Fruit fly (Drosophila melanogaster) S2 (cell line): Measurements from ENCODE around the gene fzr.

ENCODE experiments used
- CG8478 ChIP-seq: fragments of >200 bp; optimal IDR thresholded peaks from 2 replicates; lab custom pipeline; 2018
- CTCF ChIP-seq, 2 experiments: fragments of >200 bp; optimal IDR thresholded peaks; 2 replicates each; lab custom pipeline; 2018

Gene fzr

dm6 chrX:4684444-4684924 lies 5.1 kb upstream of the fzr start:
- TF ChIP-seq CG8478 (lab: Kevin White, UChicago) (no peak), CTCF (optimal IDR thresholded peaks at IDR 0.05; lab: Kevin White, UChicago) (no peak)

dm6 chrX:4679813-4680381 lies 560 bp upstream of the fzr start:
- TF ChIP-seq CG8478 (lab: Kevin White, UChicago) (no peak), CTCF (optimal IDR thresholded peaks at IDR 0.05; lab: Kevin White, UChicago) (no peak)

dm6 chrX:4678146-4678912 lies 1.0 kb downstream of the fzr start:
- TF ChIP-seq CTCF (optimal IDR thresholded peaks at IDR 0.05; lab: Kevin White, UChicago) = no peak
- no peak for TF ChIP-seq CG8478 (lab: Kevin White, UChicago)

- TF ChIP-seq CTCF (optimal IDR thresholded peaks at IDR 0.05; lab: Kevin White, UChicago) = no peak
Observed at dm6 chrX:4677427-4677826, 1.9 kb downstream of the fzr start.

dm6 chrX:4675054-4675453 lies 4.3 kb downstream of the fzr start:
- TF ChIP-seq CTCF (optimal IDR thresholded peaks at IDR 0.05; lab: Kevin White, UChicago) (no peak), CG8478 (lab: Kevin White, UChicago) (no peak)

dm6 chrX:4671194-4671626 lies 8.1 kb downstream of the fzr start:
- TF ChIP-seq CTCF (optimal IDR thresholded peaks at IDR 0.05; lab: Kevin White, UChicago) (no peak), CG8478 (lab: Kevin White, UChicago) (no peak)

- TF ChIP-seq CG8478 (lab: Kevin White, UChicago) = no peak
- TF ChIP-seq CTCF (optimal IDR thresholded peaks at IDR 0.05; lab: Kevin White, UChicago) = no peak
Observed at dm6 chrX:4669438-4669837, 9.9 kb downstream of the fzr start.

dm6 chrX:4666650-4667360 lies 12.5 kb downstream of the fzr start, which contains the start of gene CG3009:
TSS of gene CG3009 (minus strand) at chrX:4666700.
- TF ChIP-seq CG8478 (lab: Kevin White, UChicago) (no peak), CTCF (optimal IDR thresholded peaks at IDR 0.05; lab: Kevin White, UChicago) (peak; percentile 36 to 59)

dm6 chrX:4664107-4664506 lies 15.2 kb downstream of the fzr start:
- TF ChIP-seq CG8478 (lab: Kevin White, UChicago) (no peak), CTCF (optimal IDR thresholded peaks at IDR 0.05; lab: Kevin White, UChicago) (no peak)

- TF ChIP-seq CTCF (optimal IDR thresholded peaks at IDR 0.05; lab: Kevin White, UChicago) (no peak), CG8478 (lab: Kevin White, UChicago) (no peak)
Observed at dm6 chrX:4660642-4661252, 18.6 kb downstream of the fzr start.

dm6 chrX:4657896-4658295 lies 21.4 kb downstream of the fzr start:
- no peak for TF ChIP-seq CG8478 (lab: Kevin White, UChicago)
- TF ChIP-seq CTCF (optimal IDR thresholded peaks at IDR 0.05; lab: Kevin White, UChicago) = no peak

- TF ChIP-seq CTCF (optimal IDR thresholded peaks at IDR 0.05; lab: Kevin White, UChicago) (no peak), CG8478 (lab: Kevin White, UChicago) (no peak)
Observed at dm6 chrX:4654397-4654796, 24.9 kb downstream of the fzr start, which contains the start of gene CG15473. TSS of gene CG15473 (minus strand) at chrX:4654497.

- TF ChIP-seq CTCF (optimal IDR thresholded peaks at IDR 0.05; lab: Kevin White, UChicago) (no peak), CG8478 (lab: Kevin White, UChicago) (no peak)
Observed at dm6 chrX:4649751-4650150, 29.6 kb downstream of the fzr start, which contains the start of the genes Cbp80 and Torsin. TSS of gene Cbp80 (plus strand) at chrX:4650015. TSS of gene Torsin (minus strand) at chrX:4650032.

- TF ChIP-seq CTCF (optimal IDR thresholded peaks at IDR 0.05; lab: Kevin White, UChicago) (no peak), CG8478 (lab: Kevin White, UChicago) (no peak)
Observed at dm6 chrX:4647316-4648046, 31.9 kb downstream of the fzr start, which contains the start of the genes HLH4C and mRpL30. TSS of gene HLH4C (minus strand) at chrX:4647414. TSS of gene mRpL30 (plus strand) at chrX:4647871.
